Worm (Caenorhabditis elegans) whole organism, midembryonic: ENCODE results near the gene aqp-2.

Experiments
- flt-1 ChIP-seq: fragments of 200-800 bp; sonication (Bioruptor generic); IDR thresholded peaks from 2 replicates; pipeline ENCODE4 v1.3.6; 2022; ENCODE audit warnings: missing genetic modification characterization, missing compliant biosample characterization
- ref-1 ChIP-seq: fragments of 200-800 bp; sonication (Bioruptor generic); conservative IDR thresholded peaks from 2 replicates; pipeline ENCODE4 v1.3.6; 2022; ENCODE audit warnings: missing genetic modification reagents, missing genetic modification characterization, missing compliant biosample characterization

- no peak for TF ChIP-seq flt-1 (GFP tag; lab: Robert Waterston, UW)
- no peak for TF ChIP-seq ref-1 (GFP tag; lab: Robert Waterston, UW)
Measured at ce11 chrII:9272942-9273341, 11.2 kb upstream of the aqp-2 start, which contains the start of gene C01G6.4.
